Fruit fly (Drosophila melanogaster): ENCODE measurements around the gene CG43233.

dm6 chr2L:20431210-20431609 lies 42.0 kb downstream of the CG43233 start:
- TF ChIP-seq EcR (GFP tag; optimal IDR thresholded peaks at IDR 0.05) = no peak
- TF ChIP-seq pan (optimal IDR thresholded peaks at IDR 0.05) = no peak
- TF ChIP-seq usp (GFP tag; optimal IDR thresholded peaks at IDR 0.05) = no peak
- TF ChIP-seq psq (optimal IDR thresholded peaks at IDR 0.05) = no peak

All from whole organism.